Worm (Caenorhabditis elegans): ENCODE results near the gene ntp-1.

DNA sequence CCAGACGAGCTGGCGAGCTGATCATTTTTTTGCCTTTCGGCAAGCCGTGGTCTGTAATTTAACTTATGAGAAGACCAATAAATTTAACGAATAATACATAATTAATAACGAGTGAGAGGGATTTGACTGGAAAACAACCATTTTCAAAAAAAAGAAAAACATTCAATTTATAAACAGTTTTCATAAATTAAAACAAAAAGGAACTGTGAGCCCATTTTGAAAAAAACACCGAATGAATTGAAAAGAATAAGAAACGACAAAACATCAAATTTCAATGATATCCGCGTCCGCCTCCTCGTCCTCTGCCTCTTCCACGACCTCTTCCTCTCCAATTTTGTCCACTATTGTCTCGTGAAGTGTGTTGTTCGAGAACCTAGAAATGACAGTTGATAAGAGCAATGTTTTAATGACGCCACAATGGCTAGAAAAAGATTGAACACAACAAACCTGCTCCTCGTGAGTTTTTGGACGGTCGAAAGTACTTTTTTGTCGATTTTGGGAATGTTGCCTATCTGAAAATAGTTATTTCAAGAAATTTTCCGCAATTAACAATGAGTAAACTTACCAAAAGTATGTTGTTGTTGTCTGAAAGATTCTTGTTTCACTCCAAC is 10.7 kb downstream of the ntp-1 start, which contains the start of gene tag-321:
- TF ChIP-seq nhr-90 (tag; optimal IDR thresholded peaks at IDR 0.05) (no peak), F22D6.2 (tag; optimal IDR thresholded peaks at IDR 0.05) (no peak), F52B5.7 (tag; optimal IDR thresholded peaks at IDR 0.05) (no peak), fkh-3 (tag; optimal IDR thresholded peaks at IDR 0.05) (no peak), lag-1 (GFP tag; IDR thresholded peaks at IDR 0.05) (no peak), ceh-27 (GFP tag; optimal IDR thresholded peaks at IDR 0.05) (no peak), unc-62 (GFP tag; optimal IDR thresholded peaks at IDR 0.05) (no peak), gei-17 (GFP tag; optimal IDR thresholded peaks at IDR 0.05) (no peak), snpc-1.3 (tag; optimal IDR thresholded peaks at IDR 0.05; ENCODE audit: insufficient read depth) (no peak), efl-1 (GFP tag; optimal IDR thresholded peaks at IDR 0.05) (no peak), D2030.7 (GFP tag; IDR thresholded peaks at IDR 0.05) (no peak), aptf-3 (GFP tag; IDR thresholded peaks at IDR 0.05) (no peak)
